Fruit fly (Drosophila melanogaster): ENCODE data around the gene CG5890.

The CG5890 gene

DNA sequence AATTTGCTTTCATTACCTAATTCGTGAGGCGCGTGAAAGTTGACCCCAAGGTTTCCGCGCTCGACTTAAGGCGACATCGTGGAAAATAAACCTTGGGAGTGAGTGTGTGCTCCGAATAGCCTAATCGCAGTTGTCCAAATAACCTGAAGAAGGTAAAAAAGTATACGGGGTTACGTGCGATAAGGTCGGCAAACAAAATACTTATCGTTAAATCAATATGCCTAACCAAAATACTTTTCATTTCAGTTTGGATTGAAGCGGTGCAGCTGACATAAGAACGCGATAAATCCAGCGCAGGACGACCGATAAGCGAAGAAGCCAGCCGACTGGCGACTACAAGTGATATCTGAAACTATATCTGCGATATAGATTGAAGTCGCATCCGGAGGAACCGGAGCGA, 29.2 kb downstream of the CG5890 start (continued):
- TF ChIP-seq Hr78 (GFP tag; optimal IDR thresholded peaks at IDR 0.05) (peak in 1 of 2 experiments; percentile 96), btn (GFP tag; optimal IDR thresholded peaks at IDR 0.05) (no peak), ind (GFP tag; optimal IDR thresholded peaks at IDR 0.05) (no peak), gt (GFP tag; IDR thresholded peaks at IDR 0.05) (no peak), Elba2 (GFP tag; optimal IDR thresholded peaks at IDR 0.05) (no peak), bigmax (GFP tag; optimal IDR thresholded peaks at IDR 0.05) (no peak), CG8089 (GFP tag; optimal IDR thresholded peaks at IDR 0.05) (peak; percentile 49), CG17568 (GFP tag; optimal IDR thresholded peaks at IDR 0.05) (peak; percentile 74), maf-S (GFP tag; optimal IDR thresholded peaks at IDR 0.05) (no peak), H2.0 (GFP tag; IDR thresholded peaks at IDR 0.05) (no peak), Ets65A (GFP tag) (no peak), fd3F (GFP tag; optimal IDR thresholded peaks at IDR 0.05) (no peak), yki (optimal IDR thresholded peaks at IDR 0.05) (no peak), CG9932 (GFP tag; IDR thresholded peaks at IDR 0.05) (no peak), vfl (GFP tag; optimal IDR thresholded peaks at IDR 0.05) (no peak), Hsf (GFP tag; optimal IDR thresholded peaks at IDR 0.05) (no peak), CG10366 (GFP tag; IDR thresholded peaks at IDR 0.05) (no peak), CG6272 (GFP tag; IDR thresholded peaks at IDR 0.05) (no peak), lov (optimal IDR thresholded peaks at IDR 0.05) (no peak), lov (GFP tag; IDR thresholded peaks at IDR 0.05) (no peak), CG10267 (tag; optimal IDR thresholded peaks at IDR 0.05) (no peak), CG5245 (GFP tag; optimal IDR thresholded peaks at IDR 0.05) (no peak), grn (GFP tag; optimal IDR thresholded peaks at IDR 0.05) (peak; percentile 86), CG3726 (GFP tag; IDR thresholded peaks at IDR 0.05) (no peak), hth (optimal IDR thresholded peaks at IDR 0.05) (no peak), esg (GFP tag; conservative IDR thresholded peaks at IDR 0.05) (no peak), sisA (GFP tag; IDR thresholded peaks at IDR 0.05) (no peak), CG9609 (GFP tag; optimal IDR thresholded peaks at IDR 0.05) (no peak), CG8290 (GFP tag; optimal IDR thresholded peaks at IDR 0.05) (no peak), CG8290 (tag; optimal IDR thresholded peaks at IDR 0.05) (peak in 1 of 2 experiments; percentile 71), sqz (GFP tag; optimal IDR thresholded peaks at IDR 0.05) (no peak), h (optimal IDR thresholded peaks at IDR 0.05) (no peak), HmgZ (tag; optimal IDR thresholded peaks at IDR 0.05) (peak; percentile 34), chif (GFP tag; optimal IDR thresholded peaks at IDR 0.05) (no peak), Xrp1 (GFP tag; IDR thresholded peaks at IDR 0.05) (peak; percentile 68), Lhr (GFP tag; optimal IDR thresholded peaks at IDR 0.05) (peak; percentile 35), insv (GFP tag; optimal IDR thresholded peaks at IDR 0.05) (peak in 1 of 2 experiments; percentile 22), so (GFP tag; IDR thresholded peaks at IDR 0.05) (no peak; the same call in 2 of the 3 replicates), dati (GFP tag; IDR thresholded peaks at IDR 0.05) (no peak), Oli (tag; optimal IDR thresholded peaks at IDR 0.05) (no peak), nom (GFP tag; optimal IDR thresholded peaks at IDR 0.05) (no peak), grau (tag; optimal IDR thresholded peaks at IDR 0.05) (no peak), Opbp (GFP tag; IDR thresholded peaks at IDR 0.05; ENCODE audit: partially characterized antibody) (no peak), CG12219 (GFP tag; optimal IDR thresholded peaks at IDR 0.05) (peak; percentile 57), br (optimal IDR thresholded peaks at IDR 0.05) (no peak), CG9797 (GFP tag; optimal IDR thresholded peaks at IDR 0.05) (no peak), Fer2 (tag; optimal IDR thresholded peaks at IDR 0.05) (no peak), unc-4 (GFP tag; IDR thresholded peaks at IDR 0.05; ENCODE audit: partially characterized antibody) (no peak), TFAM (GFP tag; optimal IDR thresholded peaks at IDR 0.05) (no peak), CG30431 (GFP tag; optimal IDR thresholded peaks at IDR 0.05) (no peak), CG34376 (GFP tag; optimal IDR thresholded peaks at IDR 0.05) (no peak), CG4854 (GFP tag; optimal IDR thresholded peaks at IDR 0.05) (no peak), pb (GFP tag; optimal IDR thresholded peaks at IDR 0.05) (no peak), CG7839 (tag; optimal IDR thresholded peaks at IDR 0.05) (no peak)
